Fruit fly (Drosophila melanogaster) whole organism, embryonic: ENCODE data around the gene CG33203.
A peak's percentile ranks its signal among the peaks of the same experiment; 100 is the strongest.

Experiments used
- Ada2b ChIP-seq: fragments of 200-800 bp; sonication (Bioruptor generic); IDR thresholded peaks from 2 replicates; pipeline ENCODE4 v1.3.6; 2022; ENCODE audit warnings: missing biosample characterization, missing genetic modification characterization
- CG10274 ChIP-seq: fragments of 200-800 bp; sonication (Bioruptor generic); optimal IDR thresholded peaks from 3 replicates; lab custom pipeline; 2017; ENCODE audit warnings: missing biosample characterization, mild to moderate bottlenecking, missing genetic modification characterization
- CG10321 ChIP-seq: fragments of 200-800 bp; sonication (Bioruptor generic); IDR thresholded peaks from 2 replicates; pipeline ENCODE4 v1.3.6; 2022; ENCODE audit warnings: missing biosample characterization, missing genetic modification characterization
- CG10979 ChIP-seq: fragments of 200-800 bp; sonication (Bioruptor generic); optimal IDR thresholded peaks from 2 replicates; lab custom pipeline; 2018; ENCODE audit warnings: missing biosample characterization, mild to moderate bottlenecking, missing genetic modification characterization, moderate library complexity
- CG11398 ChIP-seq: fragments of 200-800 bp; sonication (Bioruptor generic); optimal IDR thresholded peaks from 2 replicates; lab custom pipeline; 2016; ENCODE audit warnings: missing biosample characterization, missing genetic modification characterization
- CG11695 ChIP-seq: fragments of 200-800 bp; sonication (Bioruptor generic); IDR thresholded peaks from 3 replicates; pipeline ENCODE4 v1.3.6; 2022; ENCODE audit warnings: missing biosample characterization, missing genetic modification characterization
- CG12155 ChIP-seq: fragments of 200-800 bp; sonication (Bioruptor generic); optimal IDR thresholded peaks from 3 replicates; lab custom pipeline; 2016; ENCODE audit warnings: missing biosample characterization, missing genetic modification characterization
- CG1233 ChIP-seq: fragments of 200-800 bp; sonication (Bioruptor generic); optimal IDR thresholded peaks from 4 replicates; lab custom pipeline; 2018; ENCODE audit warnings: missing biosample characterization, mild to moderate bottlenecking, missing genetic modification characterization
- CG13424 ChIP-seq: fragments of 200-800 bp; sonication (Bioruptor generic); optimal IDR thresholded peaks from 2 replicates; lab custom pipeline; 2019; ENCODE audit warnings: missing biosample characterization, mild to moderate bottlenecking, missing genetic modification characterization, moderate library complexity
- CG13775 ChIP-seq: fragments of 200-800 bp; sonication (Bioruptor generic); optimal IDR thresholded peaks from 3 replicates; lab custom pipeline; 2017; ENCODE audit warnings: missing biosample characterization, mild to moderate bottlenecking, missing genetic modification characterization
- CG17385 ChIP-seq: fragments of 200-800 bp; sonication (Bioruptor generic); optimal IDR thresholded peaks from 3 replicates; lab custom pipeline; 2018; ENCODE audit warnings: missing biosample characterization, mild to moderate bottlenecking, missing genetic modification characterization
- CG17568 ChIP-seq: fragments of 200-800 bp; sonication (Bioruptor generic); optimal IDR thresholded peaks from 2 replicates; lab custom pipeline; 2018; ENCODE audit warnings: missing biosample characterization, mild to moderate bottlenecking, missing genetic modification characterization, moderate library complexity
- CG18262 ChIP-seq: fragments of 200-800 bp; optimal IDR thresholded peaks from 3 replicates; lab custom pipeline; 2019; ENCODE audit warnings: missing biosample characterization, mild to moderate bottlenecking, missing genetic modification characterization, moderate library complexity
- CG1832 ChIP-seq: fragments of 200-800 bp; sonication (Bioruptor generic); optimal IDR thresholded peaks from 2 replicates; lab custom pipeline; 2017; ENCODE audit warnings: missing biosample characterization, mild to moderate bottlenecking, missing genetic modification characterization, inconsistent platforms
- CG18599 ChIP-seq: fragments of 200-800 bp; sonication (Bioruptor generic); optimal IDR thresholded peaks from 3 replicates; lab custom pipeline; 2017; ENCODE audit warnings: missing biosample characterization, missing genetic modification characterization, mild to moderate bottlenecking, moderate library complexity, missing genetic modification reagents
- CG31224 ChIP-seq: fragments of 200-800 bp; sonication (Bioruptor generic); IDR thresholded peaks from 2 replicates; pipeline ENCODE4 v1.3.6; 2022; ENCODE audit warnings: missing biosample characterization, missing genetic modification characterization
- CG3163 ChIP-seq: fragments of 200-800 bp; sonication (Bioruptor generic); optimal IDR thresholded peaks from 3 replicates; lab custom pipeline; 2016; ENCODE audit warnings: missing biosample characterization, missing genetic modification characterization
- CG32532 ChIP-seq: fragments of 200-800 bp; sonication (Bioruptor generic); IDR thresholded peaks from 2 replicates; pipeline ENCODE4 v1.3.6; 2022; ENCODE audit warnings: missing biosample characterization, missing genetic modification characterization
- CG32767 ChIP-seq: fragments of 200-800 bp; sonication (Bioruptor generic); IDR thresholded peaks from 2 replicates; pipeline ENCODE4 v1.3.6; 2022; ENCODE audit warnings: missing biosample characterization, missing genetic modification characterization
- CG3726 ChIP-seq: fragments of 200-800 bp; sonication (Bioruptor generic); IDR thresholded peaks from 3 replicates; pipeline ENCODE4, ENCODE4 v1.3.6; 2022; ENCODE audit warnings: missing biosample characterization, missing genetic modification characterization
- CG42726 ChIP-seq: fragments of 200-800 bp; sonication (Bioruptor generic); IDR thresholded peaks from 2 replicates; pipeline ENCODE4 v1.3.6; 2022; ENCODE audit warnings: missing biosample characterization, missing genetic modification characterization; ENCODE audit not compliant: partially characterized antibody
- CG4360 ChIP-seq: fragments of 200-800 bp; sonication (Bioruptor generic); IDR thresholded peaks from 2 replicates; pipeline ENCODE4 v1.3.6; 2022; ENCODE audit warnings: missing biosample characterization, missing genetic modification characterization
- CG6654 ChIP-seq: fragments of 200-800 bp; sonication (Bioruptor generic); optimal IDR thresholded peaks from 2 replicates; lab custom pipeline; 2017; ENCODE audit warnings: missing biosample characterization, mild to moderate bottlenecking, missing genetic modification characterization
- CG6765 ChIP-seq: fragments of 200-800 bp; sonication (Bioruptor generic); optimal IDR thresholded peaks from 3 replicates; lab custom pipeline; 2017; ENCODE audit warnings: missing biosample characterization, mild to moderate bottlenecking, missing genetic modification characterization
- CG7357 ChIP-seq: fragments of 200-800 bp; sonication (Bioruptor generic); IDR thresholded peaks from 3 replicates; pipeline ENCODE4 v1.3.6; 2022; ENCODE audit warnings: missing biosample characterization, missing genetic modification characterization
- CG9727 ChIP-seq: fragments of 200-800 bp; sonication (Bioruptor generic); optimal IDR thresholded peaks from 3 replicates; lab custom pipeline; 2017; ENCODE audit warnings: missing biosample characterization, mild to moderate bottlenecking, missing genetic modification characterization
- CHES-1-like ChIP-seq: fragments of 200-800 bp; sonication (Bioruptor generic); optimal IDR thresholded peaks from 2 replicates; lab custom pipeline; 2016; ENCODE audit warnings: missing biosample characterization, missing genetic modification characterization
- CkIIα-i1 ChIP-seq: fragments of 200-800 bp; sonication (Bioruptor generic); IDR thresholded peaks from 2 replicates; pipeline ENCODE4 v1.3.6; 2022; ENCODE audit warnings: missing biosample characterization, missing genetic modification characterization
- CoRest ChIP-seq: fragments of 200-800 bp; sonication (Bioruptor generic); optimal IDR thresholded peaks from 3 replicates; lab custom pipeline; 2018; ENCODE audit warnings: missing biosample characterization, mild to moderate bottlenecking, missing genetic modification characterization, moderate library complexity
- Elba2 ChIP-seq: fragments of 200-800 bp; sonication (Bioruptor generic); optimal IDR thresholded peaks from 3 replicates; lab custom pipeline; 2016; ENCODE audit warnings: missing biosample characterization, missing genetic modification characterization
- Hand ChIP-seq: fragments of 200-800 bp; sonication (Bioruptor generic); optimal IDR thresholded peaks from 2 replicates; lab custom pipeline; 2017; ENCODE audit warnings: mild to moderate bottlenecking, missing biosample characterization, missing genetic modification reagents, missing genetic modification characterization
- NFAT ChIP-seq: fragments of 200-800 bp; sonication (Bioruptor generic); IDR thresholded peaks from 2 replicates; pipeline ENCODE4 v1.3.6; 2022; ENCODE audit warnings: missing biosample characterization, missing genetic modification characterization
- Oli ChIP-seq: fragments of 200-800 bp; sonication (Bioruptor generic); optimal IDR thresholded peaks from 2 replicates; lab custom pipeline; 2018; ENCODE audit warnings: missing biosample characterization, mild to moderate bottlenecking, missing genetic modification characterization, moderate library complexity
- PHDP ChIP-seq: fragments of 200-800 bp; sonication (Bioruptor generic); optimal IDR thresholded peaks from 3 replicates; lab custom pipeline; 2018; ENCODE audit warnings: missing biosample characterization, mild to moderate bottlenecking, missing genetic modification characterization, moderate library complexity
- Vsx1 ChIP-seq: fragments of 200-800 bp; sonication (Bioruptor generic); optimal IDR thresholded peaks from 2 replicates; lab custom pipeline; 2017; ENCODE audit warnings: missing biosample characterization, mild to moderate bottlenecking, missing genetic modification characterization, missing genetic modification reagents
- ara ChIP-seq: fragments of 200-800 bp; sonication (Bioruptor generic); IDR thresholded peaks from 2 replicates; pipeline ENCODE4 v1.3.6; 2022; ENCODE audit warnings: missing biosample characterization, missing genetic modification characterization
- bsh ChIP-seq, 2 experiments: fragments of 200-800 bp; sonication (Bioruptor generic); optimal IDR thresholded peaks; 2 replicates each; lab custom pipeline; 2017 to 2018; ENCODE audit warnings: mild to moderate bottlenecking in 2 of 2, missing biosample characterization in 2 of 2, missing genetic modification characterization in 2 of 2, moderate library complexity in 1 of 2
- crc ChIP-seq: fragments of 200-800 bp; sonication (Bioruptor generic); optimal IDR thresholded peaks from 2 replicates; lab custom pipeline; 2016; ENCODE audit warnings: missing biosample characterization, missing genetic modification characterization
- dysf ChIP-seq: fragments of 200-800 bp; sonication (Bioruptor generic); IDR thresholded peaks from 3 replicates; pipeline ENCODE4 v1.3.6; 2022; ENCODE audit warnings: missing biosample characterization, missing genetic modification characterization
- ewg ChIP-seq: fragments of 200-800 bp; sonication (Bioruptor generic); optimal IDR thresholded peaks from 3 replicates; lab custom pipeline; 2017; ENCODE audit warnings: mild to moderate bottlenecking, missing biosample characterization, missing genetic modification reagents, missing genetic modification characterization
- hkb ChIP-seq, 2 experiments: fragments of 200-800 bp in 1 of 2; fragments of >200 bp in 1 of 2; sonication (Bioruptor generic) in 1 of 2; IDR thresholded peaks in 1 of 2; optimal IDR thresholded peaks in 1 of 2; 2 replicates each; pipeline versions ENCODE4 v1.3.6 to Lab custom; 2017 to 2022; ENCODE audit warnings: missing biosample characterization in 1 of 2, missing genetic modification characterization in 1 of 2
- hth ChIP-seq: fragments of >200 bp; optimal IDR thresholded peaks from 2 replicates; lab custom pipeline; 2017; ENCODE audit warnings: inconsistent platforms
- ken ChIP-seq: fragments of 200-800 bp; sonication (Bioruptor generic); IDR thresholded peaks from 3 replicates; pipeline ENCODE4 v1.3.6; 2022; ENCODE audit warnings: missing biosample characterization, missing genetic modification characterization
- lola ChIP-seq, 3 experiments: fragments of >200 bp in 2 of 3; fragments of 200-800 bp in 1 of 3; sonication (Bioruptor generic) in 1 of 3; optimal IDR thresholded peaks; 2 replicates each; lab custom pipeline; 2017 to 2019; ENCODE audit warnings: missing biosample characterization in 3 of 3, missing genetic modification characterization in 3 of 3, mild to moderate bottlenecking in 1 of 3, moderate library complexity in 1 of 3
- oc ChIP-seq: fragments of 200-800 bp; sonication (Bioruptor generic); optimal IDR thresholded peaks from 2 replicates; lab custom pipeline; 2018; ENCODE audit warnings: missing biosample characterization, mild to moderate bottlenecking, missing genetic modification characterization, moderate library complexity
- onecut ChIP-seq: fragments of 200-800 bp; sonication (Bioruptor generic); IDR thresholded peaks from 2 replicates; pipeline ENCODE4 v1.3.6; 2022; ENCODE audit warnings: missing biosample characterization, missing genetic modification characterization
- pita ChIP-seq: fragments of 200-800 bp; sonication (Bioruptor generic); optimal IDR thresholded peaks from 2 replicates; lab custom pipeline; 2017; ENCODE audit warnings: missing biosample characterization, mild to moderate bottlenecking, missing genetic modification characterization
- repo ChIP-seq: fragments of 200-800 bp; sonication (Bioruptor generic); optimal IDR thresholded peaks from 2 replicates; lab custom pipeline; 2016; ENCODE audit warnings: missing biosample characterization, missing genetic modification characterization
- toy ChIP-seq: fragments of 200-800 bp; sonication (Bioruptor generic); IDR thresholded peaks from 2 replicates; pipeline ENCODE4 v1.3.6; 2022; ENCODE audit warnings: missing biosample characterization, missing genetic modification characterization
- twi ChIP-seq: fragments of 200-800 bp; optimal IDR thresholded peaks from 2 replicates; lab custom pipeline; 2019; ENCODE audit warnings: missing biosample characterization, mild to moderate bottlenecking, missing genetic modification characterization, moderate library complexity

CG33203 gene

dm6 chr3R:28904174-28904573 is 16.7 kb upstream of the CG33203 start (continued):
- TF ChIP-seq lola (GFP tag; optimal IDR thresholded peaks at IDR 0.05; lab: Kevin White, UChicago), result peak in 1 of 3 experiments; percentile 18
- TF ChIP-seq CG6765 (GFP tag; lab: Kevin White, UChicago), result no peak
- no peak for TF ChIP-seq twi
- no peak for TF ChIP-seq CkIIα-i1 (GFP tag; lab: Robert Waterston, UW)
- no peak for TF ChIP-seq hkb (optimal IDR thresholded peaks at IDR 0.05; lab: Kevin White, UChicago)
- TF ChIP-seq hkb (GFP tag; IDR thresholded peaks at IDR 0.05; lab: Robert Waterston, UW), result peak; percentile 57; the same call in 1 of the 2 replicates
- TF ChIP-seq onecut, result 0 out of 2 replicates have a peak, but pooled peaks have one; percentile 7
- TF ChIP-seq Oli (tag; lab: Kevin White, UChicago), result peak; percentile 59
- TF ChIP-seq CG13775, result no peak
- TF ChIP-seq CG9727 (GFP tag; lab: Kevin White, UChicago), result no peak
- no peak for TF ChIP-seq hth
- TF ChIP-seq Hand (GFP tag; lab: Kevin White, UChicago), result no peak
- TF ChIP-seq CG3726 (GFP tag; lab: Robert Waterston, UW), result no peak
- peak; percentile 46 for TF ChIP-seq CoRest (tag; lab: Kevin White, UChicago)
- TF ChIP-seq ara (GFP tag; lab: Robert Waterston, UW), result peak; percentile 69; the same call in 1 of the 2 replicates
- peak; percentile 4 for TF ChIP-seq CG18599
- peak; percentile 54 for TF ChIP-seq CG13424
- no peak for TF ChIP-seq CG1832
- no peak for TF ChIP-seq CG32767 (GFP tag; lab: Robert Waterston, UW)
- TF ChIP-seq CG6654 (GFP tag; lab: Kevin White, UChicago), result no peak
- TF ChIP-seq CHES-1-like (GFP tag; lab: Kevin White, UChicago), result no peak
- TF ChIP-seq toy (GFP tag; lab: Robert Waterston, UW), result no peak
- peak; percentile 63; the same call in 1 of the 3 replicates for TF ChIP-seq dysf (GFP tag; lab: Robert Waterston, UW)
- TF ChIP-seq CG42726, result no peak
- TF ChIP-seq crc (GFP tag; lab: Kevin White, UChicago), result no peak
- TF ChIP-seq bsh (GFP tag; optimal IDR thresholded peaks at IDR 0.05; lab: Kevin White, UChicago), result peak; percentile 1 to 73
- TF ChIP-seq repo (GFP tag; lab: Kevin White, UChicago), result no peak
- TF ChIP-seq CG11695 (GFP tag; lab: Robert Waterston, UW), result peak; percentile 26; the same call in 1 of the 3 replicates
- TF ChIP-seq oc, result peak; percentile 41
- TF ChIP-seq Elba2, result no peak
- TF ChIP-seq Ada2b, result peak; percentile 22; the same call in 1 of the 2 replicates
- TF ChIP-seq ewg (GFP tag; lab: Kevin White, UChicago), result peak; percentile 23
- no peak for TF ChIP-seq CG11398 (GFP tag; lab: Kevin White, UChicago)
- TF ChIP-seq CG3163 (GFP tag; lab: Kevin White, UChicago), result no peak
- TF ChIP-seq CG7357, result no peak
- TF ChIP-seq PHDP (tag; lab: Kevin White, UChicago), result peak; percentile 66
- no peak for TF ChIP-seq CG17568 (GFP tag; lab: Kevin White, UChicago)
- TF ChIP-seq CG18262 (tag; lab: Kevin White, UChicago), result peak; percentile 62
- no peak for TF ChIP-seq pita (GFP tag; lab: Kevin White, UChicago)
- TF ChIP-seq NFAT (GFP tag; lab: Robert Waterston, UW), result 0 out of 2 replicates have a peak, but pooled peaks have one; percentile 30
- 0 out of 2 replicates have a peak, but pooled peaks have one; percentile 18 for TF ChIP-seq CG31224 (GFP tag; lab: Robert Waterston, UW)
- TF ChIP-seq CG12155, result no peak
- TF ChIP-seq CG10274 (GFP tag; lab: Kevin White, UChicago), result no peak
- TF ChIP-seq CG17385, result peak; percentile 48
- TF ChIP-seq CG1233 (GFP tag; lab: Kevin White, UChicago), result peak; percentile 10
- no peak for TF ChIP-seq Vsx1 (GFP tag; lab: Kevin White, UChicago)
- TF ChIP-seq ken, result peak; percentile 45; the same call in 1 of the 3 replicates
- peak; percentile 29; the same call in 1 of the 2 replicates for TF ChIP-seq CG32532 (GFP tag; lab: Robert Waterston, UW)
- TF ChIP-seq CG10321 (GFP tag; lab: Robert Waterston, UW), result no peak
- TF ChIP-seq CG4360 (GFP tag; lab: Robert Waterston, UW), result no peak
- peak; percentile 65 for TF ChIP-seq CG10979 (tag; lab: Kevin White, UChicago)
